Fruit fly (Drosophila melanogaster) whole organism, adult: ENCODE data around the gene CG42300.

ENCODE experiments used
- CG11617 ChIP-seq: fragments of 200-800 bp; sonication (Bioruptor generic); optimal IDR thresholded peaks from 2 replicates; lab custom pipeline; 2017; ENCODE audit warnings: mild to moderate bottlenecking, missing biosample characterization, missing genetic modification reagents, missing genetic modification characterization
- Crg-1 ChIP-seq: fragments of 200-800 bp; sonication (Bioruptor generic); optimal IDR thresholded peaks from 2 replicates; lab custom pipeline; 2016; ENCODE audit warnings: missing biosample characterization, missing genetic modification characterization
- ovo ChIP-seq: fragments of 200-800 bp; sonication (Bioruptor generic); optimal IDR thresholded peaks from 2 replicates; lab custom pipeline; 2016; ENCODE audit warnings: missing biosample characterization, missing genetic modification characterization
- toe ChIP-seq: fragments of 200-800 bp; sonication (Bioruptor generic); optimal IDR thresholded peaks from 2 replicates; lab custom pipeline; 2016; ENCODE audit warnings: missing biosample characterization, missing genetic modification characterization

DNA sequence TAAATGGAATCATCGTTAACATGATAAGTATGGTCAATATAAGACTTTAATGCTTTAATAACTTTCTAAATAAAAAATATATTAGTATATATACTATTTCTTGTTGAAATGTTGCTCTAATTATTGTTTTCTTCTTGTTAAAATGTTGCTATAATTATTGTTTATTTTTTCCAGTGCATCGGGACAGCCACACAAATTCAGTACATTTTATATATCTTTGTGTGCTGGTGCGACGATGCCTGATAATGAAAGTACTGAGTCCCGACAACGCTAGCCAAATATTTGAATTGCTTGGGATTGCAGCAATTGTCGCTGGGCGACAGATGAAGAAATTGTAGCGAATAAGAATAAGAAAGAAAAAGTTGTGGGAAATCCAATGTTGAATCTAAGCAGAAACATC, 26.6 kb downstream of the CG42300 start:
- TF ChIP-seq ovo: no peak
- TF ChIP-seq Crg-1: no peak
- TF ChIP-seq CG11617 (GFP tag; lab: Kevin White, UChicago): no peak
- no peak for TF ChIP-seq toe (GFP tag; lab: Kevin White, UChicago)
